Fruit fly (Drosophila melanogaster) ovary, adult (tissue): ENCODE data around the gene Gale.

ENCODE experiments used
- CG17801 ChIP-seq: fragments of 200-800 bp; optimal IDR thresholded peaks from 2 replicates; lab custom pipeline; 2019; ENCODE audit warnings: missing biosample characterization, mild to moderate bottlenecking, missing genetic modification characterization, moderate library complexity; ENCODE audit not compliant: partially characterized antibody

Gene Gale

DNA sequence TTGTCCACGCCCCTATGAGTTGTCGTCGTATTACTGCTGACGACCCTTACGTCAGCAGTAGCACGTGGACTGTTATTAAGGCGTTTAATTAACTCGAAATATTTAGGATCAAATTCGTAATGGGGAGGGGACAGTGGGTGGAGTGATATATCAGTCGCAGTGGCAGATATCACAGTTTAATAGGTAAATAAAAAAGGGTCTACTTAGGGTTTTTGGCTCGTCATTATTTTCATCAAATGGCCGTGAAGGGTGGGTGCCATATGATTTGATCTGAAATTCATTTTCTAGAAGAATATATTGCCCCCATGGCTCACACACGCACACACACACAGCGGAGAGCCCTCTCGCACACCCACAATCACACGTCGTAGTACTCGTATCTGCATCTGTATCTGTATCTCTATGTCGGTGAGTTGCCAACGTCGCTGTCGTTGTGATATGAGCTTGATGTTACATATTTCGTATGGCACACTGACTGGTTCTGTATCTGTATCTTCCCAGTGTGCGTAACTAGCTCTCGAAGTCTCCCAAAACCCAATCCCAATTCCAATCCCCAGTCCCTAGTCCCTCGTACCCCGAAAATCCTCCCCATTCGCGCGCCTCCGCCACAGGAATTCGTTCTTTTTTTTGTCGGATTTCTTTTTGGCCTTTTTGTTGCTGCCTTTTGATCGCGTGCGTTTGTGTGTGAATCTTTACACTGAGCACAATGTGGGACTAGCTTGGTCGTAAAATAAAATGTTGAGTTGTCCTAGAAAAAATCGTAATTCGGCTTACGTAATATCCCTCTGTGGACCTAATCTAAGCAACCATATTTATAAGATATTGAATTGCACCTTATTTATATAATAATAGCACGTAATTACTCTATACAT lies 21.6 kb upstream of the Gale start:
- TF ChIP-seq CG17801 (GFP tag; lab: Kevin White, UChicago), result no peak

DNA sequence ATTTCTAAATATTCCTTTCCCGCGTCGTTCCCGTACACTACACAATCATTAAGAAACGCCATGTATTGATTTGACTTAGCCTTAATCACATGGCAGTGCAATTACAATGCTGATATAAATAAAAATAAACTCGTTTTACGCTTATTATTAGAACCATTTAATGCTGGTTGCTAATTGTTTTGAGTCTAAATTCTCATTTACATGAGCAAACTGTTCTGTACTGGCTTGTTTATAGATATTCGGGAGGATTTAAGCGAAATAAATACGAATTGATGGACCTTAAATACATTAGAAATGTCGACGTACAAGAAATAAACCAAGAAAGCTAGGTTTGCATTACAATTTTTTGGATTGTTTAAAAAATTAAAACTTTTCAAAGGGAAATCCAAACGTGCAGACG lies 21.0 kb upstream of the Gale start:
- TF ChIP-seq CG17801 (GFP tag; lab: Kevin White, UChicago), result no peak

DNA sequence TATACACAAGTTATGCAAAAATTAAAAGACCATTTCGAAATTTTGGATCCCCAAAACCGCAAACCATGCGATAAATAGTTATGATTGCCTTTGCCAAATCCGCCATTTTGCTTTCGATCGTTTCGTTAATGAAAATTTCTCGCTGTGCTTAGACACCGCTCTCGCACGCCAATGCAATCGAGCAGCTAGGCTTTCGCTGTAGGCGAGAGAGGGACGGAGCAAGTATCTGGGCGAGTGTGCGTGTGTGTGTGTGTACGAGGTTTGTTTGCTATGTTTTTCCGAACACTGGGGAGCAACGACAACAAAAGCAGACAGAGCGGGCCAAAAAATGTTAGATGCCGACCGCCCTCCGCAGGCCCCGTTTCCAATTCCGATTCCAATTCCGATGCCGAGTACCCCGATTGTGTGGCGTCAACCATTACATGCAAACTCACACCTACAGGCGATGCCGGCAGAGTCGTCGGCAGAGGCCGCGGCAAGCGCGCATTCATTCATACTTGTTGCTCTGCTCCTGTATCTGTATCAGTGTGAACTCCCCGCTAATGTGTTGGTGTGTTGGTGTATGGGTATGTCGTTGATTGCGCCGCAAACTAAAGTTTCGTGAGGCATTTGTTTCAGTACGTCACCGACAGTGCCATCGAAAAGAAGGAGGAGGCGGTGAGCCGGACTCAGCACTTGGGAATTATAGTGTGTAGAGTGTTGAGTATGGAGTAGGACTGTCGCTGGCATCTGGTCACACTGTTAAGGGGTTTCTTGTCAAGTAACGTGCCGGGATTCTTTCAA lies 20.3 kb upstream of the Gale start:
- TF ChIP-seq CG17801 (GFP tag; lab: Kevin White, UChicago), result peak; percentile 7

DNA sequence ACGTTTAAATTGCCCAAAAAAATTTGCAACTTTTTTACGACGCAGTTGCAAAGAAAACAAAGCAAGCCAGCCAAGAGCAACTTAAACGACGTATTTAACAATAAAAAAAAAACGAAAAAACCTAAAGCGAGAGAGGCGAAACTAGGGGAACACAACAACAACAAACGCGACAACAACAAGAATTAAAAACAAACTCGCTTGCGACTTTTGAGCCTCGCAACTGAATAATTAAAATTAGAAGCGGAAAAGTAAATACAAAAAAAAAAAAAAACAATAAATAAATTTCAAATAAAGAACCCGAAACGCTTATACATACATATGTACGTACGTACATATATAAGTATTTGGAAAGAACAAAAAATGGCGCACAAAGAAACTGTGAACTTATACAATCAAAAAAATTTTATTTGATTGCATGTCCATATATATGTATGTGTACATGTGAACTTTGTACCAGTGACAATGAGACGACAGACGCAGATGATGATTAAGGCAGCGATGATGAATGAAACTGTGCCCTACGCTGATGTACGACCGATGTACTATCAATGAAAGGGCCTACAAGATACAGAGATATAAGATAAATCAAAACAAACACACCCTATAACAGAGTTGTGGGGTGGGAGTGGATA lies 19.6 kb upstream of the Gale start:
- TF ChIP-seq CG17801 (GFP tag; lab: Kevin White, UChicago), result no peak

DNA sequence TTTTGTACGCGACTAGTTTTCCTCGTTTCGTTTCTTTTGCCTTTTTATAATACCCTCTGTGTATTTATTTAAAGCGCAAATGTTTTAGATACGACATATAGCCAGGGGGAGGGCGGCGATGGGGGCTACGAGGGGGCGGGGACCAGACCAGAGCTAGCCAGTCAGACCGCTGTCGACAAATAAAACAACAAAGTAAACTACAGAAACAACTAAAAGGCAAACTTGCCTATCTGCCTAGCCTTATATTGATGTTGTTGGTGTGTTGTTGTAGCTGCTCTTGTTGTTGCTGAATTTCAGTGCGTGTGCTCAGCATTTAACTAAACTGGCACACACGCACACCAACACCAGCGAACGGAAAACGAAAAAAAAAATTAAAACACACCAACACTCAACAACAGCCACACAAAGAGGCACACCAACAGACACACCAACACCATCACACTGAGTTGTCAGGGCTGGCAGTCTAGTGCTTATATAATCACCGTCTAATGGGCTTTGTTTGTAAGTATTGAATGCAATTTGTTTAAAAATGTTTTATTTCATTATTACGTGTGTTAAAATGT lies 18.9 kb upstream of the Gale start:
- no peak for TF ChIP-seq CG17801 (GFP tag; lab: Kevin White, UChicago)

DNA sequence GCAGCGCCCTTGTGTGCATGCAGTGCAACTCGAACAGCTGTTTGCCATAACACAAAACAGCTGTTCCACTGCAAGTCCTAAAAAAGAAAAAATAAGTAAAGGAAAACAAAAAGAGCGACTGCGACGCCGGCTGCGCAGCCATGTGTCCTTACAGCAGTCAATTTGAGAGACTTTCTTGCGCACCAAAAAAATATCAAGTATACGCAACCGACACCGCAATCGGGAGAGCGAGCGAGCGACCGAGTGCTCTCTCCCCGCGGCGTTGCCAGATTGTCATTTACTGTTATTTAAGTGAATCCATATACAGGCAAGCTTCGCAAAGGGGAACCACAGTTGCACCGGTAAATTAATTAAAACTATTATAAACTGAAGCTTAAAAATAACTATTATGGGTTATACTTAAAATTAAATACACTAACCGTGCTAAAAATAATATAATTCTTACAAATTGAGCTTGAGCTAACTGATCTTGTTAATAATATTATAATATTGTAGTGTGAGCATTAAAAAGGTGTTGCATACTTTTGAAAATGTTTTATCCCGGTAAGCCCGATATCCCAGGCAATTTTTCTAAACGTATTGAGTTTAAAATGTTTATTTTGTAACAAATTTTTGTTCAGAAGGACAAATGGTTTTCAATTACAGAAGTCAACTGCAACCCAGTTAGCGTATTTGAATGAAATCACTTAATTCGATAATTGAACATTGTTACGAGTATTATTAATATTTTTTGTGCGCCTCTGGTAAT lies 18.3 kb upstream of the Gale start:
- TF ChIP-seq CG17801 (GFP tag; lab: Kevin White, UChicago), result no peak

DNA sequence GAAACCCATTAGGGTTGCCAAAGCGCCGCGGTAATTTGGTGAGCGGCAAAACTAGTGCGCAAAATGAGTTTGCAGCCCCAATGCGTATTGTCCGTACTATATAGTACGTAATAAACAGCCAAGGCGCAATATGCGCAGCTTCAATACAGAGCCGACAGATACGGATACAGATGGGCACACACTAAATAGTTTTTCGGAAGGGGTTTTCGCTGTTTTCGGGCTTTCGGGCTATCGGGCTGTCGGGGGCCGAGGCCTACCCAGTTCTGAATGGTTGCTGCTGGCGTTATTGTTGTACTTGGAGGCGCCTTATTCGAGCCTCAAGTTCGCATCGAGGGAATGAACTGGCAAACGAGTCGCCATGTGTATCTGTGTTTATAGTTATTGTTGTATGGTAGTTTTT lies 17.7 kb upstream of the Gale start:
- no peak for TF ChIP-seq CG17801 (GFP tag; lab: Kevin White, UChicago)

DNA sequence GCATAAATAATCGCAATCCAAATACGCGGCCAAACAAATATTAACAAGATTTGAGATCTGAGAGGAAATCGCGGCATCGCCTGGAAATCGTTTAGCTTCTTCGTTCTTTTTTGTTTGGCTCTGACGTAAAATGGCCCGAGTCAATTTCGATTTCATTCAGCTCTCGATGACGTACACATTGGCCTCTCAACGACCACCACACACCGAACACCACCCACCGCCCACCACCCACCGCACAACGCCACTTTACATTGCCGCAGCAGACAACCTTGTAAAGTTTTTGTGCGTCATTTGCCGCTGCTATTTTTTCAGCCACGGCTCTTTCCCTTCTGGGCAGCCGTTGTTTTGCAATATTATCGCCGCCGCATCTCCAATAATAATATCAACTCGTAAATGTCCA lies 16.3 kb upstream of the Gale start:
- no peak for TF ChIP-seq CG17801 (GFP tag; lab: Kevin White, UChicago)

DNA sequence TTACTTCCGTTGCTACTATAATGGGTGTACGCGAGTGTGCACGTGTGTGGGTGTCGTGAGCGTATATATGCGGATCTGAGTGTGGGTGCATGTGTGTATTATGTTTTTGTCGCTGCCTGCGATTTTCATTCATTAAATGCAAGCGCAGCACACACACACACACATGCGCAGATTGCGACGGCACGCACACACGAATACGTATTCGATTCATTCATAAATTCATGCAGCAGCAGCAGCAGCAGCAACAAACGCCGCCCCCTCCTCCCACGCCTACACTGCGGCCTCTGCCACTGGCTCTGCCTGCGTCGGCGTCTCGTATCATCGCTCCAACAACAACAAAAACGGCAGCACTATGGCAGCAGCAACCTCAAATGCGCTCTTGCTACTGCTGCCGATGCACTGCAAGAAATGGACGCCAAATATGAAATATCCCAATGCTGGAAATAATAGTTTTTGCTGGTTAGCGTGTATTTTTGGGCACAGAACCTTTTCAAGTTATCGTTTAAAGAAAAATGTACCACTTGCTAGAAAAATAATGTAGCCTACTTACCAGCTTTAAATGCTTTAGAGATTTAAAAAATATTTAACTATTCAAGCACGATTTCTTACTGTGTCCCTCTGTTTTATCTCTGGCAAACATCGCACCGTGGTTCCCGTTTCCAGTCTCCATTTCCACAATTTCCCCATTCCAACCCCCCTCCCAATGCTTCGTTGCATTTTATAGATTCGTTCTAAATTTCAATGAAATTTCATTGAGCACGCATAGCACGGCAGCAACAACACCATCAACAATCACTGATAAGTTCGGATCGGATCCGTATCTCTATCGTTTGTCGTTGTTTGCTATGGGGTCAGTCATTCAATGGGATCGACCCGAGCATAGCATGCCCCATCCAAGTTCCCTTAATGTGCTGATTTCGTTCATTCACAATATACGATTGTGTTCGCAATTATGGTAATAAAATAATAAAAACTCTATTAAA lies 14.8 kb upstream of the Gale start:
- no peak for TF ChIP-seq CG17801 (GFP tag; lab: Kevin White, UChicago)

DNA sequence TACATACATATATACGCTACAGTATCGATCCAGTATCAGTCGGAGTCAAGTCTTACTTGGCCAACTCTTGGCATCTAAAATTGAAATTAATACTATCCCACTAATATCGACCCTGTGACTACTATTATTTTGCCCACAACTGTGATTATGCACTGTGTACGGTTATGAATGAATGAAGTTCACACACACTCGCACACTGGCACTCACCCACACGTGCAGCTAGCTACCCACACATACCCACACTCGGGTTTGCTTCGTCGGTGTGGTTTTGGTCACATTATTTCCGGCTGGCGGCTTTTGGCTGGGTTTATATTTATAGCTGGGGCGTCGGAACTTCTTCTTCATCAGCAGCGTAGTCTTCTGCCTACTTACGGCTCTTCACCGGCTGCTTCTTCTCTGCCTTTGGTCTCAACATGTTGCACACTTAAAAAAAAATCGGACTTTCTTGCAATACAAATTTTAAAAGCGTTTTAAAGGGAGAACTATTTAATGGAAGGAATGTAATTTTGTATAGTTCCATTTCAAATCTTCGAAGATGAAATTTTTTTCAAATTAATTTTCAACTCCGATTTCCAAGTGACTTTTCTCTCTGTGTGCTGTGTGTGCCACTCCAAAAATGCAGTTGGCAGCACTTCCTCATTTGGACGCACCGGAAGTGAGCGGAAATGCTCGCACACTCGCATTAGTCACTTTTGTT lies 13.9 kb upstream of the Gale start:
- TF ChIP-seq CG17801 (GFP tag; lab: Kevin White, UChicago), result no peak

DNA sequence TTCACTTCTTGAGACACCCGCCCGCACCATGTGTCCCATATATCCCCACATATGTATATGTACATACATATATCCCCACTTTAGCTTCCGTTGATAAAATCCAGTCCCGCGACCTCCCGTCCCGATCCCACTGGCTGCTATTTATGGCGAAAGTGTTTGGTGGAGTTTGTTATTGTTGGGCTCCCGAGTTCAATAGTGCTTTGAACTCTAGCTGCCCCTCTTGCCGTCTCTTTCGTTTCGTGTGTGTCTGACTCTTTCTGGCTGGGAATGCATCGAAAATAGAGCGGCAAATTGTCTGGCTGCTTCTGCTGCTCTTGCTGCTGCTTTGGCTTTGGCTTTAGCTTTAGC lies 13.4 kb upstream of the Gale start:
- no peak for TF ChIP-seq CG17801 (GFP tag; lab: Kevin White, UChicago)

DNA sequence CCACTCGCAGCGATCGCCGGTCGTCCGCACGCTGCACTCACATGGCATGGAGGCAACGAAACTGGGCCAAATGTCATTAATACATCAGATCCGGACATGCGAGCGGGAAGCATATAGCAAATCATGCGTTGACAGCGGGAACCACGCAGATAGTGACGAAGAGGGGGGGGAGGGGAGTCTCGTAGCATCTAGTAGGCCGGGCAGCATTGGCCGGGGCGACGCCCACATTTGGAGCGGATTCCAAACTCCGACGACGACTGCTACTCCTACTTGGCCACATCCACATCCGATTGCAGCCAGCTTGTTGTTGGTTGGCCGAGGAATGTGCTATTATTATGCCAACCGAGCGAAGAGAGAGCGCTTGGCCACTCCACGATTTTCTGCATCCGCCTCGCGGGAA lies 12.8 kb upstream of the Gale start:
- no peak for TF ChIP-seq CG17801 (GFP tag; lab: Kevin White, UChicago)

DNA sequence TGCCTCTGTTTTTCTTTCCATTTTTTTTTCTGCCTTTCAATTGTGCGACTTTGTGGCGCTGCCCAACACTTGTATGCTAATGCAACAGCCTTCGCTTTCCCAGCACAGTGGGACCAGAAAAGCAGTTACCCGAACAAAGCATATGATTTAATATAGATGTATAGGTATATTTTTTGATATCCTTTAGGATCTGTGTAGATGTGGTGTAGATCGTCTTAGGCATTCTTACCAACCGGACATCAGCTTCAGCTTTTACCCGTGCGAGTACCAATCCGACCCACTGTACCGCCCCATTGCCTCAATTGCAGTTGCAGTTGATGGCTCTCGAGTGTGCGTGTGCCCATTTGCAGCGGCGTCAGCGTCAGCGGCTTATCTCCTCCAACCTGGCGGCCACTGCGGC lies 11.9 kb upstream of the Gale start:
- no peak for TF ChIP-seq CG17801 (GFP tag; lab: Kevin White, UChicago)
